Worm (Caenorhabditis elegans) whole organism, L4 larva: Measurements from ENCODE around the gene T05C1.2.

Experiments used
- Y5F2A.4 ChIP-seq: fragments of 200-800 bp; sonication (Bioruptor generic); optimal IDR thresholded peaks from 2 replicates; lab custom pipeline; 2018; ENCODE audit warnings: mild to moderate bottlenecking, missing genetic modification characterization, missing compliant biosample characterization
- Y75B8A.6 ChIP-seq: fragments of 200-800 bp; sonication (Bioruptor generic); IDR thresholded peaks from 2 replicates; pipeline ENCODE4 v1.3.6; 2022; ENCODE audit warnings: missing genetic modification reagents, missing genetic modification characterization, missing compliant biosample characterization
- ZK546.5 ChIP-seq, 2 experiments: sonication (generic microtip); optimal IDR thresholded peaks; 2 replicates each; lab custom pipeline; 2017; ENCODE audit warnings: missing biosample characterization in 2 of 2, missing genetic modification characterization in 2 of 2
- aha-1 ChIP-seq: fragments of 150-350 bp; peaks from one replicate; lab custom pipeline; 2014; ENCODE audit warnings: missing biosample characterization, missing genetic modification characterization
- aly-2 ChIP-seq: sonication (generic microtip); optimal IDR thresholded peaks from 2 replicates; lab custom pipeline; 2018; ENCODE audit warnings: missing biosample characterization, missing genetic modification characterization
- ceh-20 ChIP-seq: fragments of 200-800 bp; sonication (Bioruptor generic); IDR thresholded peaks from 2 replicates; pipeline ENCODE4 v1.3.6; 2022; ENCODE audit warnings: missing genetic modification reagents, missing genetic modification characterization, missing compliant biosample characterization
- ceh-32 ChIP-seq: sonication (generic microtip); optimal IDR thresholded peaks from 2 replicates; lab custom pipeline; 2016; ENCODE audit warnings: mild to moderate bottlenecking, missing genetic modification characterization, missing compliant biosample characterization; ENCODE audit not compliant: poor library complexity
- ceh-82 ChIP-seq: sonication (generic microtip); optimal IDR thresholded peaks from 2 replicates; lab custom pipeline; 2017; ENCODE audit warnings: missing biosample characterization, missing genetic modification characterization
- ces-1 ChIP-seq: fragments of 150-350 bp; sonication (generic microtip); optimal IDR thresholded peaks from 4 replicates; lab custom pipeline; 2014; ENCODE audit warnings: missing biosample characterization, missing genetic modification reagents, missing genetic modification characterization
- daf-12 ChIP-seq: fragments of 150-350 bp; optimal IDR thresholded peaks from 2 replicates; lab custom pipeline; 2014; ENCODE audit warnings: missing biosample characterization, missing genetic modification reagents, missing genetic modification characterization
- daf-16 ChIP-seq, 3 experiments: sonication (generic microtip); optimal IDR thresholded peaks; 2 replicates each; lab custom pipeline; 2016 to 2017; ENCODE audit warnings: missing genetic modification characterization in 3 of 3, missing genetic modification reagents in 3 of 3, mild to moderate bottlenecking in 2 of 3, missing compliant biosample characterization in 2 of 3, missing biosample characterization in 1 of 3, moderate library complexity in 1 of 3
- daf-19 ChIP-seq: fragments of 200-800 bp; sonication (Bioruptor generic); conservative IDR thresholded peaks from 2 replicates; pipeline ENCODE4 v1.3.6; 2022; ENCODE audit warnings: missing genetic modification characterization, missing compliant biosample characterization
- daf-8 ChIP-seq: fragments of 200-800 bp; sonication (Bioruptor generic); IDR thresholded peaks from 2 replicates; pipeline ENCODE4 v1.3.6; 2022; ENCODE audit warnings: missing genetic modification characterization, missing compliant biosample characterization
- dmd-6 ChIP-seq: fragments of 200-800 bp; sonication (Bioruptor generic); IDR thresholded peaks from 2 replicates; pipeline ENCODE4 v1.3.6; 2022; ENCODE audit warnings: missing genetic modification reagents, missing genetic modification characterization, missing compliant biosample characterization
- dpl-1 ChIP-seq: fragments of 150-350 bp; optimal IDR thresholded peaks from 2 replicates; lab custom pipeline; 2014; ENCODE audit warnings: missing biosample characterization, missing genetic modification reagents, missing genetic modification characterization
- dve-1 ChIP-seq: sonication (generic microtip); optimal IDR thresholded peaks from 2 replicates; lab custom pipeline; 2017; ENCODE audit warnings: antibody characterized with exemption, mild to moderate bottlenecking, missing genetic modification characterization, missing compliant biosample characterization; ENCODE audit not compliant: insufficient read depth
- egl-43 ChIP-seq: fragments of 200-800 bp; sonication (Bioruptor generic); IDR thresholded peaks from 2 replicates; pipeline ENCODE4 v1.3.6; 2022; ENCODE audit warnings: missing genetic modification reagents, missing genetic modification characterization, missing compliant biosample characterization
- hif-1 ChIP-seq, 2 experiments: sonication (generic microtip); optimal IDR thresholded peaks; 2 replicates each; lab custom pipeline; 2016 to 2017; ENCODE audit warnings: missing compliant biosample characterization in 2 of 2, missing genetic modification characterization in 2 of 2, missing genetic modification reagents in 2 of 2, missing genotype in 2 of 2, mild to moderate bottlenecking in 1 of 2
- hmg-1.1 ChIP-seq: fragments of 200-800 bp; sonication (Bioruptor generic); IDR thresholded peaks from 2 replicates; pipeline ENCODE4 v1.3.6; 2022; ENCODE audit warnings: missing genetic modification reagents, missing genetic modification characterization, missing compliant biosample characterization
- lin-13 ChIP-seq: fragments of 150-350 bp; optimal IDR thresholded peaks from 2 replicates; lab custom pipeline; 2014; ENCODE audit warnings: missing biosample characterization, missing genetic modification reagents, missing genetic modification characterization
- lin-38 ChIP-seq: fragments of 200-800 bp; sonication (Bioruptor generic); IDR thresholded peaks from 2 replicates; pipeline ENCODE4 v1.3.6; 2022; ENCODE audit warnings: missing genetic modification reagents, missing genetic modification characterization, missing compliant biosample characterization
- lsy-2 ChIP-seq, 2 experiments: fragments of 150-350 bp in 1 of 2; sonication (generic microtip) in 1 of 2; optimal IDR thresholded peaks; 2 replicates each; lab custom pipeline; 2014 to 2017; ENCODE audit warnings: missing biosample characterization in 2 of 2, missing genetic modification characterization in 2 of 2
- madf-9 ChIP-seq: fragments of 200-800 bp; sonication (Bioruptor generic); conservative IDR thresholded peaks from 2 replicates; pipeline ENCODE4 v1.3.6; 2022; ENCODE audit warnings: missing genetic modification reagents, missing genetic modification characterization, missing compliant biosample characterization
- mdl-1 ChIP-seq, 2 experiments: fragments of 150-350 bp in 1 of 2; sonication (generic microtip) in 1 of 2; optimal IDR thresholded peaks; 2 replicates each; lab custom pipeline; 2014 to 2017; ENCODE audit warnings: missing biosample characterization in 2 of 2, missing genetic modification characterization in 2 of 2
- mdt-29 ChIP-seq: fragments of 200-800 bp; sonication (Bioruptor generic); IDR thresholded peaks from 2 replicates; pipeline ENCODE4 v1.3.6; 2022; ENCODE audit warnings: missing genetic modification reagents, missing genetic modification characterization, missing compliant biosample characterization
- mep-1 ChIP-seq: fragments of 150-350 bp; sonication (generic microtip); optimal IDR thresholded peaks from 3 replicates; lab custom pipeline; 2014; ENCODE audit warnings: missing biosample characterization, missing genetic modification characterization
- mxl-3 ChIP-seq: fragments of 200-800 bp; sonication (Bioruptor generic); optimal IDR thresholded peaks from 2 replicates; lab custom pipeline; 2018; ENCODE audit warnings: mild to moderate bottlenecking, missing genetic modification characterization, missing compliant biosample characterization
- nhr-11 ChIP-seq: fragments of 150-350 bp; optimal IDR thresholded peaks from 2 replicates; lab custom pipeline; 2014; ENCODE audit warnings: missing biosample characterization, missing genetic modification characterization
- nhr-28 ChIP-seq: fragments of 150-350 bp; optimal IDR thresholded peaks from 2 replicates; lab custom pipeline; 2014; ENCODE audit warnings: missing biosample characterization, missing genetic modification characterization
- pha-4 ChIP-seq, 2 experiments: fragments of 150-350 bp in 1 of 2; fragments of 200-800 bp in 1 of 2; sonication (Bioruptor generic) in 1 of 2; IDR thresholded peaks in 1 of 2; optimal IDR thresholded peaks in 1 of 2; 2 replicates each; pipeline versions ENCODE4 v1.3.6 to Lab custom; 2014 to 2022; ENCODE audit warnings: missing genetic modification characterization in 2 of 2, missing genetic modification reagents in 2 of 2, missing biosample characterization in 1 of 2, missing compliant biosample characterization in 1 of 2
- php-3 ChIP-seq: fragments of 200-800 bp; sonication (Bioruptor generic); IDR thresholded peaks from 2 replicates; pipeline ENCODE4 v1.3.6; 2022; ENCODE audit warnings: missing genetic modification reagents, missing genetic modification characterization, missing compliant biosample characterization
- pqm-1 ChIP-seq: sonication (generic microtip); optimal IDR thresholded peaks from 2 replicates; lab custom pipeline; 2017; ENCODE audit warnings: missing biosample characterization, missing genetic modification characterization
- rbr-2 ChIP-seq: sonication (generic microtip); optimal IDR thresholded peaks from 2 replicates; lab custom pipeline; 2016; ENCODE audit warnings: missing genotype, missing genetic modification characterization, missing compliant biosample characterization
- tra-1 ChIP-seq: fragments of 200-800 bp; sonication (Bioruptor generic); IDR thresholded peaks from 2 replicates; pipeline ENCODE4 v1.3.6; 2022; ENCODE audit warnings: missing genetic modification reagents, missing genetic modification characterization, missing compliant biosample characterization
- unc-130 ChIP-seq: sonication (generic microtip); optimal IDR thresholded peaks from 2 replicates; lab custom pipeline; 2016; ENCODE audit warnings: missing genetic modification reagents, missing genetic modification characterization, missing compliant biosample characterization
- unc-62 ChIP-seq, 3 experiments: fragments of 150-350 bp in 1 of 3; sonication (generic microtip); optimal IDR thresholded peaks in 2 of 3; peaks in 1 of 3; 1 replicate in 1 of 3; 2 replicates in 2 of 3; lab custom pipeline; 2014 to 2017; ENCODE audit warnings: missing biosample characterization in 3 of 3, missing genetic modification characterization in 3 of 3, missing genetic modification reagents in 3 of 3, missing genotype in 1 of 3
- ztf-11 ChIP-seq: fragments of 150-350 bp; optimal IDR thresholded peaks from 2 replicates; lab custom pipeline; 2014; ENCODE audit warnings: missing biosample characterization, missing genetic modification characterization

T05C1.2 gene

DNA sequence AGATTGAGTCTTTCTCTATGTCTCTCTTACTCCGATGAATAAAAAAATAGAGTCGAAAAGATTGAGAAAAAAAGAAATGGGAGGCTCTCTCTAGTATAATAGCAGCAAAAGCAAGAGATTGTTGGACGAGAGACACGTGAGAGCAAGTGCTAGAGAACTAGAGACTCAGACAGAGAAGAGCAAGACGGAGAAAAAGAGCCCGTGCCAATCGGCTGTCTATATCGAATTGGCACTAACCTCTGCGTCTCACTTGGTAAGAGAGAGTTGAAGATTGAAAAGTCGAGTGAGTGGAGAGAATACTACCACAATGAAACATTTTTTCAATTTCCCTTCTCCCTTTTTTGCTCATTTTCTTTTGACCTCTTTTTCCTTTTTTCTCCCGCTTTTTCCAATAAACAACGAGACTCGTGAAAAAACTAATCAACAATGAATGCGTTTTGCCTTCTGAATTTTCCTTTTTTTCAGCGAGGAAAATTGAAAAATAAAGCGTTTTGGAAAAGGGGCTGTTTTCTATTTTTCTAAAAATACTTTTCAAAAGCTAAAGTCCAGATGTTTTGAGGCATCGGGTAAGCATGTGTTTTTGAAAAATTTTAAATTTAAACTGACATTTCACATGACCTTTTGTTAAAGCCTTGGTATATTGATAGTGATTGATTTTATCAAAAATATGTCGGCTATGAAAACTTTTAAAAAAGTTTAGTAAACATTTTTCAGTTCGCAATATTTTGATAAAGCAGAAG lies 24.8 kb upstream of the T05C1.2 start (continued):
- TF ChIP-seq hmg-1.1 (GFP tag; lab: Robert Waterston, UW), result peak; percentile 70; the same call in 1 of the 2 replicates
- TF ChIP-seq mxl-3 (GFP tag; lab: Kevin White, UChicago), result peak; percentile 46
- peak; percentile 23 for TF ChIP-seq lin-13 (GFP tag; lab: Kevin White, UChicago)
- TF ChIP-seq lsy-2 (tag; optimal IDR thresholded peaks at IDR 0.05; lab: Kevin White, UChicago), result peak; percentile 73 to 76
- TF ChIP-seq pqm-1 (tag; lab: Kevin White, UChicago), result peak; percentile 15
- TF ChIP-seq daf-19, result no peak
- TF ChIP-seq pha-4 (GFP tag; IDR thresholded peaks at IDR 0.05; lab: Robert Waterston, UW), result peak; percentile 47; the same call in 1 of the 2 replicates
- peak; percentile 8 for TF ChIP-seq pha-4 (tag; optimal IDR thresholded peaks at IDR 0.05; lab: Kevin White, UChicago)
- TF ChIP-seq rbr-2 (tag; lab: Kevin White, UChicago), result peak; percentile 74
- peak; percentile 63 for TF ChIP-seq mep-1
- TF ChIP-seq ceh-20 (GFP tag; lab: Robert Waterston, UW), result peak; percentile 40; the same call in 1 of the 2 replicates
- peak in 1 of 2 experiments; percentile 82 for TF ChIP-seq mdl-1 (tag; optimal IDR thresholded peaks at IDR 0.05; lab: Kevin White, UChicago)
- TF ChIP-seq dpl-1, result peak; percentile 46
- TF ChIP-seq nhr-11, result peak; percentile 75
- peak; percentile 45 for TF ChIP-seq lin-38 (GFP tag; lab: Robert Waterston, UW)
- no peak for TF ChIP-seq egl-43 (GFP tag; lab: Robert Waterston, UW)
- TF ChIP-seq ZK546.5 (tag; optimal IDR thresholded peaks at IDR 0.05; lab: Kevin White, UChicago), result no peak
- TF ChIP-seq aha-1 (tag; lab: Kevin White, UChicago), result peak; percentile 60
- peak; percentile 53 for TF ChIP-seq dve-1 (tag; lab: Kevin White, UChicago)
- TF ChIP-seq aly-2 (tag; lab: Kevin White, UChicago), result no peak
- peak in 1 of 2 experiments; percentile 49 for TF ChIP-seq hif-1 (tag; optimal IDR thresholded peaks at IDR 0.05; lab: Kevin White, UChicago)
- no peak for TF ChIP-seq ceh-32 (tag; lab: Kevin White, UChicago)
- TF ChIP-seq daf-8 (GFP tag; lab: Robert Waterston, UW), result no peak
- peak; percentile 46 for TF ChIP-seq ces-1 (GFP tag; lab: Kevin White, UChicago)
- peak in 1 of 2 experiments; percentile 93 for TF ChIP-seq unc-62 (GFP tag; optimal IDR thresholded peaks at IDR 0.05 in 1 of 2; lab: Kevin White, UChicago)
- no peak for TF ChIP-seq unc-62 (tag; optimal IDR thresholded peaks at IDR 0.05; lab: Kevin White, UChicago)
- TF ChIP-seq ztf-11 (tag; lab: Kevin White, UChicago), result no peak
- no peak for TF ChIP-seq daf-12 (tag; lab: Kevin White, UChicago)

- no peak for TF ChIP-seq Y75B8A.6 (GFP tag; lab: Robert Waterston, UW)
- TF ChIP-seq unc-130, result no peak
These were observed 23.2 kb upstream of the T05C1.2 start, which contains the start of gene camt-1 for ce11 chrII:4505097-4505626. camt-1 (minus strand) TSS chrII:4505147.

ce11 chrII:4495844-4496243 lies 13.9 kb upstream of the T05C1.2 start:
- TF ChIP-seq dmd-6 (GFP tag; lab: Robert Waterston, UW) (peak; percentile 45), php-3 (0 out of 2 replicates have a peak, but pooled peaks have one; percentile 53), dve-1 (tag; lab: Kevin White, UChicago) (peak; percentile 17), nhr-28 (peak; percentile 53), daf-16 (GFP tag; optimal IDR thresholded peaks at IDR 0.05; lab: Kevin White, UChicago) (no peak), daf-16 (tag; optimal IDR thresholded peaks at IDR 0.05; lab: Kevin White, UChicago) (peak; percentile 27), tra-1 (GFP tag; lab: Robert Waterston, UW) (0 out of 2 replicates have a peak, but pooled peaks have one; percentile 41), madf-9 (GFP tag; lab: Robert Waterston, UW) (no peak), Y5F2A.4 (no peak), lin-38 (GFP tag; lab: Robert Waterston, UW) (no peak), ceh-82 (no peak), mdt-29 (GFP tag; lab: Robert Waterston, UW) (no peak), pqm-1 (tag; lab: Kevin White, UChicago) (peak; percentile 40)
